Worm (Caenorhabditis elegans) whole organism, L4 larva: Measurements from ENCODE around the gene klf-1.
A peak's percentile ranks its signal among the peaks of the same experiment; 100 is the strongest.

Experiments used
- F10B5.3 ChIP-seq: sonication (generic microtip); optimal IDR thresholded peaks from 2 replicates; lab custom pipeline; 2016; ENCODE audit warnings: mild to moderate bottlenecking, missing genetic modification characterization, missing compliant biosample characterization
- F49E8.2 ChIP-seq: sonication (generic microtip); optimal IDR thresholded peaks from 2 replicates; lab custom pipeline; 2016; ENCODE audit warnings: missing compliant biosample characterization, mild to moderate bottlenecking, missing genetic modification characterization, borderline replicate concordance
- T20F7.1 ChIP-seq: fragments of 200-800 bp; sonication (Bioruptor generic); optimal IDR thresholded peaks from 2 replicates; lab custom pipeline; 2018; ENCODE audit warnings: mild to moderate bottlenecking, missing genetic modification characterization, missing compliant biosample characterization
- T26A8.4 ChIP-seq: fragments of 200-800 bp; sonication (Bioruptor generic); IDR thresholded peaks from 2 replicates; pipeline ENCODE4 v1.3.6; 2022; ENCODE audit warnings: missing genetic modification characterization, missing compliant biosample characterization
- Y48G9A.11 ChIP-seq: fragments of 200-800 bp; sonication (Bioruptor generic); IDR thresholded peaks from 2 replicates; pipeline ENCODE4 v1.3.6; 2022; ENCODE audit warnings: missing genetic modification reagents, missing genetic modification characterization, missing compliant biosample characterization
- Y5F2A.4 ChIP-seq: fragments of 200-800 bp; sonication (Bioruptor generic); optimal IDR thresholded peaks from 2 replicates; lab custom pipeline; 2018; ENCODE audit warnings: mild to moderate bottlenecking, missing genetic modification characterization, missing compliant biosample characterization
- ZK546.5 ChIP-seq, 2 experiments: sonication (generic microtip); optimal IDR thresholded peaks; 2 replicates each; lab custom pipeline; 2017; ENCODE audit warnings: missing biosample characterization in 2 of 2, missing genetic modification characterization in 2 of 2
- aha-1 ChIP-seq: fragments of 150-350 bp; peaks from one replicate; lab custom pipeline; 2014; ENCODE audit warnings: missing biosample characterization, missing genetic modification characterization
- ama-1 ChIP-seq: fragments of 150-350 bp; optimal IDR thresholded peaks from 2 replicates; lab custom pipeline; 2014; ENCODE audit warnings: inconsistent platforms, mixed read lengths
- attf-4 ChIP-seq: sonication (generic microtip); optimal IDR thresholded peaks from 3 replicates; lab custom pipeline; 2017; ENCODE audit warnings: missing biosample characterization, missing genetic modification characterization
- ceh-28 ChIP-seq: fragments of 150-350 bp; optimal IDR thresholded peaks from 2 replicates; lab custom pipeline; 2014; ENCODE audit warnings: missing biosample characterization, missing genetic modification reagents, missing genetic modification characterization
- ceh-32 ChIP-seq: sonication (generic microtip); optimal IDR thresholded peaks from 2 replicates; lab custom pipeline; 2016; ENCODE audit warnings: mild to moderate bottlenecking, missing genetic modification characterization, missing compliant biosample characterization; ENCODE audit not compliant: poor library complexity
- ceh-62 ChIP-seq: sonication (generic microtip); optimal IDR thresholded peaks from 2 replicates; lab custom pipeline; 2017; ENCODE audit warnings: missing biosample characterization, missing genetic modification characterization
- ces-1 ChIP-seq: fragments of 150-350 bp; sonication (generic microtip); optimal IDR thresholded peaks from 4 replicates; lab custom pipeline; 2014; ENCODE audit warnings: missing biosample characterization, missing genetic modification reagents, missing genetic modification characterization
- ctbp-1 ChIP-seq: fragments of 200-800 bp; sonication (Bioruptor generic); IDR thresholded peaks from 2 replicates; pipeline ENCODE4 v1.3.6; 2022; ENCODE audit warnings: missing genetic modification reagents, missing genetic modification characterization, missing compliant biosample characterization
- daf-12 ChIP-seq: fragments of 150-350 bp; optimal IDR thresholded peaks from 2 replicates; lab custom pipeline; 2014; ENCODE audit warnings: missing biosample characterization, missing genetic modification reagents, missing genetic modification characterization
- daf-19 ChIP-seq: fragments of 200-800 bp; sonication (Bioruptor generic); conservative IDR thresholded peaks from 2 replicates; pipeline ENCODE4 v1.3.6; 2022; ENCODE audit warnings: missing genetic modification characterization, missing compliant biosample characterization
- egl-43 ChIP-seq: fragments of 200-800 bp; sonication (Bioruptor generic); IDR thresholded peaks from 2 replicates; pipeline ENCODE4 v1.3.6; 2022; ENCODE audit warnings: missing genetic modification reagents, missing genetic modification characterization, missing compliant biosample characterization
- fkh-10 ChIP-seq: fragments of 150-350 bp; optimal IDR thresholded peaks from 2 replicates; lab custom pipeline; 2014; ENCODE audit warnings: missing biosample characterization, missing genetic modification reagents, missing genetic modification characterization
- gei-8 ChIP-seq: fragments of 200-800 bp; sonication (Bioruptor generic); optimal IDR thresholded peaks from 2 replicates; lab custom pipeline; 2018; ENCODE audit warnings: mild to moderate bottlenecking, missing genetic modification characterization, missing compliant biosample characterization
- jun-1 ChIP-seq: fragments of 150-350 bp; optimal IDR thresholded peaks from 2 replicates; lab custom pipeline; 2014; ENCODE audit warnings: missing biosample characterization, missing genetic modification reagents, missing genetic modification characterization
- lsy-2 ChIP-seq, 2 experiments: fragments of 150-350 bp in 1 of 2; sonication (generic microtip) in 1 of 2; optimal IDR thresholded peaks; 2 replicates each; lab custom pipeline; 2014 to 2017; ENCODE audit warnings: missing biosample characterization in 2 of 2, missing genetic modification characterization in 2 of 2
- mxl-3 ChIP-seq: fragments of 200-800 bp; sonication (Bioruptor generic); optimal IDR thresholded peaks from 2 replicates; lab custom pipeline; 2018; ENCODE audit warnings: mild to moderate bottlenecking, missing genetic modification characterization, missing compliant biosample characterization
- nhr-11 ChIP-seq: fragments of 150-350 bp; optimal IDR thresholded peaks from 2 replicates; lab custom pipeline; 2014; ENCODE audit warnings: missing biosample characterization, missing genetic modification characterization
- nhr-28 ChIP-seq: fragments of 150-350 bp; optimal IDR thresholded peaks from 2 replicates; lab custom pipeline; 2014; ENCODE audit warnings: missing biosample characterization, missing genetic modification characterization
- nhr-42 ChIP-seq: fragments of 200-800 bp; sonication (Bioruptor generic); IDR thresholded peaks from 2 replicates; pipeline ENCODE4 v1.3.6; 2022; ENCODE audit warnings: missing genetic modification characterization, missing compliant biosample characterization
- php-3 ChIP-seq: fragments of 200-800 bp; sonication (Bioruptor generic); IDR thresholded peaks from 2 replicates; pipeline ENCODE4 v1.3.6; 2022; ENCODE audit warnings: missing genetic modification reagents, missing genetic modification characterization, missing compliant biosample characterization
- pqm-1 ChIP-seq: sonication (generic microtip); optimal IDR thresholded peaks from 2 replicates; lab custom pipeline; 2017; ENCODE audit warnings: missing biosample characterization, missing genetic modification characterization
- saeg-2 ChIP-seq: fragments of 200-800 bp; sonication (Bioruptor generic); IDR thresholded peaks from 2 replicates; pipeline ENCODE4 v1.3.6; 2022; ENCODE audit warnings: missing genetic modification reagents, missing genetic modification characterization, missing compliant biosample characterization
- snpc-1.2 ChIP-seq: fragments of 200-800 bp; sonication (Bioruptor generic); IDR thresholded peaks from 2 replicates; pipeline ENCODE4 v1.3.6; 2022; ENCODE audit warnings: missing genetic modification reagents, missing genetic modification characterization, missing compliant biosample characterization
- spr-3 ChIP-seq: fragments of 200-800 bp; sonication (Bioruptor generic); optimal IDR thresholded peaks from 2 replicates; lab custom pipeline; 2018; ENCODE audit warnings: mild to moderate bottlenecking, missing genetic modification characterization, missing compliant biosample characterization
- tra-1 ChIP-seq: fragments of 200-800 bp; sonication (Bioruptor generic); IDR thresholded peaks from 2 replicates; pipeline ENCODE4 v1.3.6; 2022; ENCODE audit warnings: missing genetic modification reagents, missing genetic modification characterization, missing compliant biosample characterization
- unc-62 ChIP-seq, 3 experiments: fragments of 150-350 bp in 1 of 3; sonication (generic microtip); optimal IDR thresholded peaks in 2 of 3; peaks in 1 of 3; 1 replicate in 1 of 3; 2 replicates in 2 of 3; lab custom pipeline; 2014 to 2017; ENCODE audit warnings: missing biosample characterization in 3 of 3, missing genetic modification characterization in 3 of 3, missing genetic modification reagents in 3 of 3, missing genotype in 1 of 3
- vab-7 ChIP-seq: fragments of 200-800 bp; sonication (Bioruptor generic); IDR thresholded peaks from 2 replicates; pipeline ENCODE4 v1.3.6; 2022; ENCODE audit warnings: missing genetic modification reagents, missing genetic modification characterization, missing compliant biosample characterization
- zag-1 ChIP-seq: fragments of 150-350 bp; optimal IDR thresholded peaks from 2 replicates; lab custom pipeline; 2014; ENCODE audit warnings: missing biosample characterization, missing genetic modification characterization
- zfp-2 ChIP-seq: sonication (generic microtip); optimal IDR thresholded peaks from 2 replicates; lab custom pipeline; 2016; ENCODE audit warnings: mild to moderate bottlenecking, missing genetic modification characterization, missing compliant biosample characterization
- ztf-11 ChIP-seq: fragments of 150-350 bp; optimal IDR thresholded peaks from 2 replicates; lab custom pipeline; 2014; ENCODE audit warnings: missing biosample characterization, missing genetic modification characterization
- ztf-7 ChIP-seq: fragments of 150-350 bp; optimal IDR thresholded peaks from 2 replicates; lab custom pipeline; 2014; ENCODE audit warnings: missing biosample characterization, missing genetic modification characterization

Gene klf-1

DNA sequence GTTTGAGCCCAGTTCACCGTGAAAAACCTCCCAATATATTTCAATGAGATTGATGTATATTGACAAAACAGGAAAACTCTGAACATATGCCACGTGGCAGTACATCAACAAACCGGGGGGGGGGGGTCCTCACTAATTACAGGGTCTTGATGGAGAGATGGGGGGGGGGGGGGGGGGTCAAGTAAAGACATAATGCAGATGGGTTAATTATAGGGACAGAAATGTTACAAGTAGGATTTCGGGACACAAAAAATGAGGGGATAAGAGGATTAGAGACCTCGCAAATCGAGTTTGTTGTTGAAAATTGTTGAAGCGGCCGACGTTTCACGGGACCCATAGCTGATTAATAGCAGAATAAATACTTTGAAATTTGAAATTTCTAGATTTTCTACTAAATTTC, 38.3 kb downstream of the klf-1 start:
- TF ChIP-seq T26A8.4 (no peak), ztf-7 (no peak), saeg-2 (no peak), daf-12 (no peak)
- TF ChIP-seq, all 104 proteins: peak for 0

DNA sequence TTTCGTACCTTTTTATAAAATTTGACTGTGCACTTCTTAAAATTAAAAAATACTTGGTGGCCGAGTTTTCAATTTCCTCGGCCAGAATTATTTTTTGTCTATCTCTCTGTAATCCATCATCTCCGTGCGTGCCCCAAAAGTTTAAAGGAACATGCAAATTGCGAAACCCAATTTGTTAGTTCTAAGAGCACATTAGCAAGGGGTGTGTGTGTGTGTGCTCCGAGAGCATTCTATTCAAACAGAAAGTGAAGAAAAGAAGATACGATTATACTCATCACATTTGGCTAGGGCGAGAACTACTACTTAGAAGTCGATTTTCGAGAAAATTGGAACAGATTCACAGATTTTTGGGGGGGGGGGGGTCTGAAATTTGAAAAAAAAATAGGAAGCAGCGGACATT, 39.4 kb downstream of the klf-1 start:
- TF ChIP-seq lsy-2 (tag; optimal IDR thresholded peaks at IDR 0.05; lab: Kevin White, UChicago): peak in 1 of 2 experiments; percentile 7
- TF ChIP-seq fkh-10 (GFP tag; lab: Kevin White, UChicago): peak; percentile 27
- peak; percentile 79 for TF ChIP-seq ces-1 (GFP tag; lab: Kevin White, UChicago)
- peak; percentile 40; the same call in 1 of the 2 replicates for TF ChIP-seq ctbp-1 (GFP tag; lab: Robert Waterston, UW)
- no peak for TF ChIP-seq pqm-1

- TF ChIP-seq Y48G9A.11 (GFP tag; lab: Robert Waterston, UW) (no peak), nhr-28 (tag; lab: Kevin White, UChicago) (no peak), attf-4 (no peak), ama-1 (lab: Kevin White, UChicago) (no peak), ceh-62 (tag; lab: Kevin White, UChicago) (no peak), aha-1 (tag; lab: Kevin White, UChicago) (peak; percentile 84), tra-1 (GFP tag; lab: Robert Waterston, UW) (0 out of 2 replicates have a peak, but pooled peaks have one; percentile 52), daf-19 (GFP tag; lab: Robert Waterston, UW) (no peak), ceh-32 (tag; lab: Kevin White, UChicago) (no peak), unc-62 (GFP tag; optimal IDR thresholded peaks at IDR 0.05 in 1 of 2; lab: Kevin White, UChicago) (peak in 1 of 2 experiments; percentile 93), unc-62 (tag; optimal IDR thresholded peaks at IDR 0.05; lab: Kevin White, UChicago) (no peak), T26A8.4 (no peak)
These were observed 44.0 kb downstream of the klf-1 start for ce11 chrIII:2918655-2919054.

- TF ChIP-seq snpc-1.2 (GFP tag; lab: Robert Waterston, UW) (no peak), mxl-3 (GFP tag; lab: Kevin White, UChicago) (no peak), php-3 (GFP tag; lab: Robert Waterston, UW) (no peak), ZK546.5 (tag; optimal IDR thresholded peaks at IDR 0.05; lab: Kevin White, UChicago) (no peak), nhr-28 (tag; lab: Kevin White, UChicago) (no peak), gei-8 (GFP tag; lab: Kevin White, UChicago) (no peak), zag-1 (tag; lab: Kevin White, UChicago) (no peak), ceh-28 (tag; lab: Kevin White, UChicago) (no peak)
These were observed 45.7 kb downstream of the klf-1 start for ce11 chrIII:2920281-2920680.

- peak; percentile 61 for TF ChIP-seq ces-1 (GFP tag; lab: Kevin White, UChicago)
- TF ChIP-seq zfp-2: no peak
- TF ChIP-seq, all 104 proteins: peak for 1
These were observed 46.2 kb downstream of the klf-1 start for ce11 chrIII:2920866-2921265.

DNA sequence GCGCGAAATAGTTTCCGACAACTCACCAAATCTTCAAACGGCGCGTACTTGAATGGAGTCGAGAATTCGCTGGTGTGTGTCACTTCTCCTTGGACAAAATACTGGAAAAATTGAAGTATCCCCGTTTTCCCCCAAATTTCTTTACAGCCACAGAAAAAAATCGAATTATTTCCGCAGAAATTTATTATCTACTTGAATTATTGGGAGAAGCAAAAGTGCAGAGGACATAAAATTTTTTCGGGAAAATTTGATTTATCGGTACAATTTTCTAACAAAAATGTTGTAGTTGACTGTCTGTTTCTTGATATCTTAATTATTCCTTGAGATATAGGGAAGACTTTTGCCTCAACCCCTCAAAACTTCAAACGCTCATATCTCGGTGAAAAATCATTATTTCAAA, 48.4 kb downstream of the klf-1 start, which contains the start of gene R10F2.4:
R10F2.4 (minus strand) TSS at position 101 of the 400 bp plus-strand sequence.
- TF ChIP-seq jun-1 (tag; lab: Kevin White, UChicago) (no peak), spr-3 (GFP tag; lab: Kevin White, UChicago) (no peak), F49E8.2 (no peak), Y5F2A.4 (GFP tag; lab: Kevin White, UChicago) (no peak), mxl-3 (GFP tag; lab: Kevin White, UChicago) (no peak), ZK546.5 (tag; optimal IDR thresholded peaks at IDR 0.05; lab: Kevin White, UChicago) (no peak), vab-7 (GFP tag; lab: Robert Waterston, UW) (no peak), ztf-11 (tag; lab: Kevin White, UChicago) (no peak), T20F7.1 (GFP tag; lab: Kevin White, UChicago) (no peak), egl-43 (GFP tag; lab: Robert Waterston, UW) (no peak), nhr-11 (tag; lab: Kevin White, UChicago) (no peak), nhr-42 (GFP tag; lab: Robert Waterston, UW) (no peak), ama-1 (lab: Kevin White, UChicago) (no peak), F10B5.3 (tag; lab: Kevin White, UChicago) (no peak)
